Worm (Caenorhabditis elegans): ENCODE results near the gene srx-80.

- TF ChIP-seq W03F9.2 (tag; optimal IDR thresholded peaks at IDR 0.05) (no peak), dao-5 (tag; optimal IDR thresholded peaks at IDR 0.05) (no peak), him-1 (tag; optimal IDR thresholded peaks at IDR 0.05) (no peak)
Observed at ce11 chrV:11548914-11549406, 44.6 kb upstream of the srx-80 start, which contains the start of the genes F38B7.17 and F38B7.3.
